Fruit fly (Drosophila melanogaster): ENCODE data around the gene psidin.

Gene psidin

dm6 chr3R:20057501-20057900, 36.0 kb downstream of the psidin start, which contains the start of gene mdlc (continued):
- TF ChIP-seq CG12659 (GFP tag; optimal IDR thresholded peaks at IDR 0.05) (peak; percentile 42), tup (GFP tag; optimal IDR thresholded peaks at IDR 0.05) (no peak), ssp (GFP tag; IDR thresholded peaks at IDR 0.05) (no peak), CG14441 (GFP tag; IDR thresholded peaks at IDR 0.05) (no peak), sob (GFP tag; IDR thresholded peaks at IDR 0.05) (no peak), CG2202 (tag; optimal IDR thresholded peaks at IDR 0.05) (no peak), ap (GFP tag; IDR thresholded peaks at IDR 0.05) (no peak), Fer1 (GFP tag; optimal IDR thresholded peaks at IDR 0.05) (no peak), HLH54F (GFP tag; optimal IDR thresholded peaks at IDR 0.05) (no peak), CG12219 (GFP tag; optimal IDR thresholded peaks at IDR 0.05) (no peak), CG4282 (GFP tag; optimal IDR thresholded peaks at IDR 0.05) (no peak), trem (tag; optimal IDR thresholded peaks at IDR 0.05) (peak; percentile 35), zfh1 (GFP tag; IDR thresholded peaks at IDR 0.05) (no peak), repo (GFP tag; optimal IDR thresholded peaks at IDR 0.05) (no peak), jing (GFP tag; optimal IDR thresholded peaks at IDR 0.05) (no peak), CG10654 (GFP tag; optimal IDR thresholded peaks at IDR 0.05) (peak; percentile 8), Dp (GFP tag; optimal IDR thresholded peaks at IDR 0.05) (peak; percentile 57), MTF-1 (GFP tag; optimal IDR thresholded peaks at IDR 0.05; ENCODE audit: borderline replicate concordance) (no peak), CG2889 (GFP tag; IDR thresholded peaks at IDR 0.05) (no peak), Vsx1 (GFP tag; optimal IDR thresholded peaks at IDR 0.05) (no peak), dimm (GFP tag; IDR thresholded peaks at IDR 0.05) (no peak), CG3281 (GFP tag; optimal IDR thresholded peaks at IDR 0.05) (no peak), NK7.1 (GFP tag; optimal IDR thresholded peaks at IDR 0.05) (no peak), chinmo (GFP tag; IDR thresholded peaks at IDR 0.05; ENCODE audit: partially characterized antibody) (no peak), CG9609 (GFP tag; optimal IDR thresholded peaks at IDR 0.05) (no peak), CG2875 (GFP tag; optimal IDR thresholded peaks at IDR 0.05) (no peak), CG30020 (tag; optimal IDR thresholded peaks at IDR 0.05) (no peak), CG9797 (GFP tag; optimal IDR thresholded peaks at IDR 0.05) (peak; percentile 61), CG8089 (GFP tag; optimal IDR thresholded peaks at IDR 0.05) (no peak), Deaf1 (tag; optimal IDR thresholded peaks at IDR 0.05) (no peak), Sin3A (optimal IDR thresholded peaks at IDR 0.05) (peak; percentile 51), CG9876 (GFP tag; optimal IDR thresholded peaks at IDR 0.05) (no peak), zen2 (GFP tag; IDR thresholded peaks at IDR 0.05; ENCODE audit: partially characterized antibody) (no peak), fru (optimal IDR thresholded peaks at IDR 0.05) (no peak), Fer2 (tag; optimal IDR thresholded peaks at IDR 0.05) (no peak), Lim3 (GFP tag; IDR thresholded peaks at IDR 0.05) (no peak), HLH4C (GFP tag; IDR thresholded peaks at IDR 0.05; ENCODE audit: partially characterized antibody) (no peak), grau (tag; optimal IDR thresholded peaks at IDR 0.05) (no peak), jumu (GFP tag; optimal IDR thresholded peaks at IDR 0.05) (no peak), CG4854 (GFP tag; optimal IDR thresholded peaks at IDR 0.05) (no peak), Doc3 (GFP tag; IDR thresholded peaks at IDR 0.05; ENCODE audit: partially characterized antibody) (peak; percentile 55; the same call in 2 of the 3 replicates), CG42726 (GFP tag; IDR thresholded peaks at IDR 0.05; ENCODE audit: partially characterized antibody) (no peak), CG9215 (GFP tag; IDR thresholded peaks at IDR 0.05) (no peak), BtbVII (GFP tag; optimal IDR thresholded peaks at IDR 0.05) (no peak), gsb-n (tag; optimal IDR thresholded peaks at IDR 0.05) (no peak), PHDP (tag; optimal IDR thresholded peaks at IDR 0.05) (no peak), CG33213 (GFP tag; optimal IDR thresholded peaks at IDR 0.05) (no peak), ara (GFP tag; IDR thresholded peaks at IDR 0.05) (no peak), ac (GFP tag; optimal IDR thresholded peaks at IDR 0.05) (no peak), fu2 (GFP tag; optimal IDR thresholded peaks at IDR 0.05) (no peak), CG6791 (GFP tag; IDR thresholded peaks at IDR 0.05; ENCODE audit: partially characterized antibody) (no peak), h (optimal IDR thresholded peaks at IDR 0.05) (no peak), Asciz (GFP tag; optimal IDR thresholded peaks at IDR 0.05) (no peak)

Data from whole organism, embryonic.